Worm (Caenorhabditis elegans): ENCODE results near the gene K06A4.6.

ce11 chrV:9489411-9489810, 8.9 kb upstream of the K06A4.6 start, which contains the start of gene K06A4.10:
- no peak for TF ChIP-seq snpc-4 (GFP tag; optimal IDR thresholded peaks at IDR 0.05)
- no peak for TF ChIP-seq snpc-4 (tag; optimal IDR thresholded peaks at IDR 0.05)
- TF ChIP-seq unc-62 (GFP tag; optimal IDR thresholded peaks at IDR 0.05) = no peak
- TF ChIP-seq pbrm-1 (GFP tag; IDR thresholded peaks at IDR 0.05) = no peak
- no peak for TF ChIP-seq D2030.7 (GFP tag; IDR thresholded peaks at IDR 0.05)
- TF ChIP-seq die-1 (tag; optimal IDR thresholded peaks at IDR 0.05) = no peak
- TF ChIP-seq let-607 (tag; optimal IDR thresholded peaks at IDR 0.05) = no peak
- no peak for TF ChIP-seq madf-3 (GFP tag; IDR thresholded peaks at IDR 0.05)

Measured in whole organism, young adult.